Worm (Caenorhabditis elegans) whole organism, young adult: ENCODE measurements around the gene dpf-7.
A peak's percentile ranks its signal among the peaks of the same experiment; 100 is the strongest.

ENCODE experiments used
- B0035.1 ChIP-seq: sonication (generic microtip); optimal IDR thresholded peaks from 2 replicates; lab custom pipeline; 2016; ENCODE audit warnings: missing genetic modification characterization, mild to moderate bottlenecking, missing compliant biosample characterization, missing genotype, missing genetic modification reagents
- B0261.1 ChIP-seq: sonication (generic microtip); optimal IDR thresholded peaks from 2 replicates; lab custom pipeline; 2016; ENCODE audit warnings: mild to moderate bottlenecking, missing genetic modification characterization, moderate library complexity, missing compliant biosample characterization
- C17E4.6 ChIP-seq: fragments of 200-800 bp; sonication (Bioruptor generic); IDR thresholded peaks from 2 replicates; pipeline ENCODE4 v1.3.6; 2022; ENCODE audit warnings: missing genetic modification reagents, missing genetic modification characterization, missing compliant biosample characterization
- F22D6.2 ChIP-seq: sonication (generic microtip); optimal IDR thresholded peaks from 2 replicates; lab custom pipeline; 2016; ENCODE audit warnings: mild to moderate bottlenecking, missing genetic modification characterization, missing compliant biosample characterization
- F33H1.4 ChIP-seq: fragments of 200-800 bp; sonication (Bioruptor generic); IDR thresholded peaks from 2 replicates; pipeline ENCODE4 v1.3.6; 2022; ENCODE audit warnings: missing genetic modification reagents, missing genetic modification characterization, missing compliant biosample characterization
- F57A8.1 ChIP-seq: fragments of 200-800 bp; sonication (Bioruptor generic); optimal IDR thresholded peaks from 2 replicates; lab custom pipeline; 2018; ENCODE audit warnings: mild to moderate bottlenecking, missing genetic modification characterization, moderate library complexity, missing compliant biosample characterization
- F57C9.4 ChIP-seq: sonication (generic microtip); optimal IDR thresholded peaks from 2 replicates; lab custom pipeline; 2017; ENCODE audit warnings: mild to moderate bottlenecking, missing genetic modification characterization, missing compliant biosample characterization
- K12H6.12 ChIP-seq: fragments of 200-800 bp; sonication (Bioruptor generic); optimal IDR thresholded peaks from 2 replicates; lab custom pipeline; 2018; ENCODE audit warnings: mild to moderate bottlenecking, missing genetic modification characterization, missing compliant biosample characterization
- Y67H2A.10 ChIP-seq: fragments of 200-800 bp; sonication (Bioruptor generic); conservative IDR thresholded peaks from 2 replicates; pipeline ENCODE4 v1.3.6; 2022; ENCODE audit warnings: missing genetic modification reagents, missing genetic modification characterization, missing compliant biosample characterization
- ZK185.1 ChIP-seq: sonication (generic microtip); optimal IDR thresholded peaks from 2 replicates; lab custom pipeline; 2016; ENCODE audit warnings: mild to moderate bottlenecking, missing genetic modification characterization, missing compliant biosample characterization; ENCODE audit not compliant: poor library complexity, severe bottlenecking
- attf-5 ChIP-seq: fragments of 200-800 bp; sonication (Bioruptor generic); optimal IDR thresholded peaks from 2 replicates; lab custom pipeline; 2018; ENCODE audit warnings: mild to moderate bottlenecking, missing genetic modification characterization, missing compliant biosample characterization
- cebp-1 ChIP-seq, 2 experiments: fragments of 200-800 bp in 1 of 2; sonication (Bioruptor generic) in 1 of 2; sonication (generic microtip) in 1 of 2; IDR thresholded peaks in 1 of 2; optimal IDR thresholded peaks in 1 of 2; 2 replicates each; pipeline versions ENCODE4 v1.3.6 to Lab custom; 2017 to 2022; ENCODE audit warnings: missing compliant biosample characterization in 2 of 2, missing genetic modification characterization in 2 of 2, mild to moderate bottlenecking in 1 of 2, missing genetic modification reagents in 1 of 2, moderate library complexity in 1 of 2
- cebp-2 ChIP-seq: fragments of 200-800 bp; sonication (Bioruptor generic); IDR thresholded peaks from 2 replicates; pipeline ENCODE4 v1.3.6; 2022; ENCODE audit warnings: missing genetic modification characterization, missing compliant biosample characterization
- ceh-100 ChIP-seq: fragments of 200-800 bp; sonication (Bioruptor generic); IDR thresholded peaks from 2 replicates; pipeline ENCODE4 v1.3.6; 2022; ENCODE audit warnings: missing genetic modification reagents, missing genetic modification characterization, missing compliant biosample characterization
- ceh-40 ChIP-seq: fragments of 200-800 bp; sonication (Bioruptor generic); IDR thresholded peaks from 2 replicates; pipeline ENCODE4 v1.3.6; 2022; ENCODE audit warnings: missing genetic modification characterization, missing compliant biosample characterization
- ceh-79 ChIP-seq: sonication (generic microtip); optimal IDR thresholded peaks from 2 replicates; lab custom pipeline; 2017; ENCODE audit warnings: mild to moderate bottlenecking, missing genetic modification characterization, missing compliant biosample characterization
- ceh-91 ChIP-seq: fragments of 200-800 bp; sonication (Bioruptor generic); IDR thresholded peaks from 2 replicates; pipeline ENCODE4 v1.3.6; 2022; ENCODE audit warnings: missing genetic modification reagents, missing genetic modification characterization, missing compliant biosample characterization
- dox-1 ChIP-seq: fragments of 200-800 bp; sonication (Bioruptor generic); IDR thresholded peaks from 2 replicates; pipeline ENCODE4 v1.3.6; 2022; ENCODE audit warnings: missing genetic modification reagents, missing genetic modification characterization, missing compliant biosample characterization
- dpl-1 ChIP-seq: fragments of 150-350 bp; optimal IDR thresholded peaks from 2 replicates; lab custom pipeline; 2014; ENCODE audit warnings: missing biosample characterization, missing genetic modification reagents, missing genetic modification characterization
- egl-18 ChIP-seq: fragments of 200-800 bp; sonication (Bioruptor generic); IDR thresholded peaks from 2 replicates; pipeline ENCODE4 v1.3.6; 2022; ENCODE audit warnings: missing genetic modification reagents, missing genetic modification characterization, missing compliant biosample characterization
- egl-44 ChIP-seq: fragments of 200-800 bp; sonication (Bioruptor generic); IDR thresholded peaks from 2 replicates; pipeline ENCODE4 v1.3.6; 2022; ENCODE audit warnings: missing genetic modification reagents, missing genetic modification characterization, missing compliant biosample characterization
- ekl-4 ChIP-seq: fragments of 200-800 bp; sonication (Bioruptor generic); IDR thresholded peaks from 2 replicates; pipeline ENCODE4 v1.3.6; 2022; ENCODE audit warnings: missing genetic modification reagents, missing genetic modification characterization, missing compliant biosample characterization
- gei-17 ChIP-seq: fragments of 200-800 bp; sonication (Bioruptor generic); optimal IDR thresholded peaks from 2 replicates; lab custom pipeline; 2018; ENCODE audit warnings: mild to moderate bottlenecking, missing genetic modification characterization, missing compliant biosample characterization
- hlh-12 ChIP-seq: sonication (generic microtip); optimal IDR thresholded peaks from 2 replicates; lab custom pipeline; 2016; ENCODE audit warnings: missing genetic modification characterization, missing compliant biosample characterization
- hlh-26 ChIP-seq: fragments of 200-800 bp; sonication (Bioruptor generic); conservative IDR thresholded peaks from 2 replicates; pipeline ENCODE4 v1.3.6; 2022; ENCODE audit warnings: missing genetic modification reagents, missing genetic modification characterization, missing compliant biosample characterization
- hmg-1.2 ChIP-seq: fragments of 200-800 bp; sonication (Bioruptor generic); IDR thresholded peaks from 2 replicates; pipeline ENCODE4 v1.3.6; 2022; ENCODE audit warnings: missing genetic modification reagents, missing genetic modification characterization, missing compliant biosample characterization
- lin-40 ChIP-seq: sonication (generic microtip); optimal IDR thresholded peaks from 2 replicates; lab custom pipeline; 2016; ENCODE audit warnings: missing genetic modification characterization, mild to moderate bottlenecking, missing compliant biosample characterization, missing genotype, missing genetic modification reagents
- lir-1 ChIP-seq: fragments of 200-800 bp; sonication (Bioruptor generic); conservative IDR thresholded peaks from 2 replicates; pipeline ENCODE4 v1.3.6; 2022; ENCODE audit warnings: missing genetic modification reagents, missing genetic modification characterization, missing compliant biosample characterization
- lsy-27 ChIP-seq: sonication (generic microtip); optimal IDR thresholded peaks from 2 replicates; lab custom pipeline; 2017; ENCODE audit warnings: missing genetic modification characterization, mild to moderate bottlenecking, missing compliant biosample characterization, antibody characterized with exemption, missing genotype, borderline replicate concordance; ENCODE audit not compliant: insufficient read depth
- madf-3 ChIP-seq: fragments of 200-800 bp; sonication (Bioruptor generic); IDR thresholded peaks from 2 replicates; pipeline ENCODE4 v1.3.6; 2022; ENCODE audit warnings: missing genetic modification reagents, missing genetic modification characterization, missing compliant biosample characterization
- mel-28 ChIP-seq: sonication (generic microtip); optimal IDR thresholded peaks from 2 replicates; lab custom pipeline; 2016; ENCODE audit warnings: borderline replicate concordance, mild to moderate bottlenecking, missing genetic modification characterization, missing compliant biosample characterization
- nfyb-1 ChIP-seq: fragments of 200-800 bp; sonication (Bioruptor generic); IDR thresholded peaks from 2 replicates; pipeline ENCODE4 v1.3.6; 2022; ENCODE audit warnings: missing genetic modification reagents, missing genetic modification characterization, missing compliant biosample characterization
- nhr-27 ChIP-seq: fragments of 200-800 bp; sonication (Bioruptor generic); optimal IDR thresholded peaks from 2 replicates; lab custom pipeline; 2018; ENCODE audit warnings: mild to moderate bottlenecking, missing genetic modification characterization, moderate library complexity, missing compliant biosample characterization
- nhr-80 ChIP-seq: sonication (generic microtip); optimal IDR thresholded peaks from 2 replicates; lab custom pipeline; 2016; ENCODE audit warnings: missing genetic modification characterization, missing compliant biosample characterization
- rec-8 ChIP-seq, 2 experiments: sonication (generic microtip); optimal IDR thresholded peaks; 2 replicates each; lab custom pipeline; 2016; ENCODE audit warnings: mild to moderate bottlenecking in 2 of 2, missing genetic modification characterization in 2 of 2, missing genetic modification reagents in 2 of 2, missing genotype in 2 of 2, missing biosample characterization in 1 of 2, missing compliant biosample characterization in 1 of 2, moderate library complexity in 1 of 2
- rpc-1 ChIP-seq, 2 experiments: fragments of 150-350 bp in 1 of 2; sonication (generic microtip) in 1 of 2; optimal IDR thresholded peaks; 2 replicates each; lab custom pipeline; 2014 to 2018; ENCODE audit warnings: missing biosample characterization in 1 of 2, missing genetic modification characterization in 1 of 2, missing genetic modification reagents in 1 of 2, missing genotype in 1 of 2
- sea-2 ChIP-seq: fragments of 200-800 bp; sonication (Bioruptor generic); IDR thresholded peaks from 2 replicates; pipeline ENCODE4 v1.3.6; 2022; ENCODE audit warnings: missing genetic modification characterization, missing compliant biosample characterization
- snpc-1.1 ChIP-seq: sonication (generic microtip); optimal IDR thresholded peaks from 2 replicates; lab custom pipeline; 2017; ENCODE audit warnings: missing genetic modification characterization, mild to moderate bottlenecking, missing compliant biosample characterization, antibody characterized with exemption, moderate library complexity, missing genotype, missing genetic modification reagents; ENCODE audit not compliant: insufficient read depth
- tbp1 ChIP-seq: fragments of 200-800 bp; sonication (Bioruptor generic); optimal IDR thresholded peaks from 2 replicates; lab custom pipeline; 2018; ENCODE audit warnings: mild to moderate bottlenecking, missing genetic modification characterization, missing compliant biosample characterization
- tbx-9 ChIP-seq: sonication (generic microtip); optimal IDR thresholded peaks from 2 replicates; lab custom pipeline; 2016; ENCODE audit warnings: borderline replicate concordance, missing genetic modification characterization, inconsistent platforms, missing compliant biosample characterization
- unc-130 ChIP-seq: sonication (generic microtip); optimal IDR thresholded peaks from 2 replicates; lab custom pipeline; 2016; ENCODE audit warnings: missing genetic modification reagents, missing genetic modification characterization, missing compliant biosample characterization
- unc-62 ChIP-seq: fragments of 150-350 bp; optimal IDR thresholded peaks from 2 replicates; lab custom pipeline; 2014; ENCODE audit warnings: missing biosample characterization, missing genetic modification reagents, missing genetic modification characterization
- xnd-1 ChIP-seq: sonication (generic microtip); optimal IDR thresholded peaks from 2 replicates; lab custom pipeline; 2016; ENCODE audit warnings: missing genotype, missing genetic modification reagents, missing genetic modification characterization, missing compliant biosample characterization
- ztf-18 ChIP-seq: sonication (generic microtip); optimal IDR thresholded peaks from 2 replicates; lab custom pipeline; 2016; ENCODE audit warnings: missing genotype, mild to moderate bottlenecking, missing genetic modification characterization, missing compliant biosample characterization
- ztf-25 ChIP-seq: fragments of 200-800 bp; sonication (Bioruptor generic); IDR thresholded peaks from 2 replicates; pipeline ENCODE4 v1.3.6; 2022; ENCODE audit warnings: missing genetic modification reagents, missing genetic modification characterization, missing compliant biosample characterization
- ztf-26 ChIP-seq: sonication (generic microtip); optimal IDR thresholded peaks from 2 replicates; lab custom pipeline; 2017; ENCODE audit warnings: missing genetic modification characterization, missing compliant biosample characterization

Gene dpf-7

DNA sequence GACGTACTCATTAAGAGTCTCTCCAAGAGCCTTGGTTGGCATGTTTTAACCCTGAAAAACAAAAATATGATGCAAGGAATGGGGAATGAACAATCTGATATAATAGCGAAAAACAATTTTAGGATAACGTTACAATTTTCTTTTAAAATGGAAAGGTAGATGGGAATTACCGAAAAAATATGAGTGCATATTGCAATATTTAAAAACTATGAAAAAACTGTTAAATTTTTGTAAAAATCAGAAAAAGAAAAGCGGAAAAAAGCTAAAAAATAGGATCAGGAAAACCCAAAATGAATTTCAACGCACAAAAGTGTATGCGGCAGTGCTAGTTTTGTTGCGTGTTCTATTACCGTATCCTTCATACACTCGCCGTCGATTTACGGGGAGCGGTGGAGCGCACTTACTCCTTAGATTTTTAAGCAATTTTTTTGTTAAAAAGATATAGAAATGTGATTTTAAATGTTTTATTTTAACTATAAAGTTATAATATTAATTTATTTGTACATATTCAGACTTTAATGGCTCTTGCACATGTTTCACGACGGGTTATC lies 52.6 kb downstream of the dpf-7 start, which contains the start of the genes rpl-20 and Y17G9B.5 (continued):
- TF ChIP-seq nfyb-1 (GFP tag; lab: Robert Waterston, UW), result peak; percentile 99
- TF ChIP-seq lin-40 (tag; lab: Kevin White, UChicago), result peak; percentile 99
- peak; percentile 96 for TF ChIP-seq dpl-1 (GFP tag; lab: Kevin White, UChicago)
- peak; percentile 98 for TF ChIP-seq egl-18 (GFP tag; lab: Robert Waterston, UW)
- TF ChIP-seq unc-62 (GFP tag; lab: Kevin White, UChicago), result peak; percentile 32
- peak; percentile 99 for TF ChIP-seq ekl-4 (GFP tag; lab: Robert Waterston, UW)
- TF ChIP-seq rec-8 (tag; optimal IDR thresholded peaks at IDR 0.05; lab: Kevin White, UChicago), result peak; percentile 79 to 81
- TF ChIP-seq sea-2, result peak; percentile 91
- TF ChIP-seq hlh-12 (tag; lab: Kevin White, UChicago), result no peak
- peak; percentile 97 for TF ChIP-seq F57C9.4
- peak; percentile 96 for TF ChIP-seq nhr-27 (tag; lab: Kevin White, UChicago)
- TF ChIP-seq ceh-100, result peak; percentile 94
- peak; percentile 95 for TF ChIP-seq ztf-18 (tag; lab: Kevin White, UChicago)
- TF ChIP-seq xnd-1 (tag; lab: Kevin White, UChicago), result peak; percentile 92
- TF ChIP-seq tbp1 (GFP tag; lab: Kevin White, UChicago), result peak; percentile 84
- peak; percentile 98 for TF ChIP-seq F33H1.4 (GFP tag; lab: Robert Waterston, UW)
- TF ChIP-seq B0261.1, result peak; percentile 47
- TF ChIP-seq lsy-27 (tag; lab: Kevin White, UChicago), result peak; percentile 71
- TF ChIP-seq ztf-26 (tag; lab: Kevin White, UChicago), result peak; percentile 100
- peak; percentile 92 for TF ChIP-seq snpc-1.1
- TF ChIP-seq Y67H2A.10, result peak; percentile 96
- peak; percentile 99 for TF ChIP-seq ceh-91 (GFP tag; lab: Robert Waterston, UW)
- peak; percentile 99 for TF ChIP-seq K12H6.12 (tag; lab: Kevin White, UChicago)
- TF ChIP-seq nhr-80, result peak; percentile 99
- TF ChIP-seq F22D6.2 (tag; lab: Kevin White, UChicago), result peak; percentile 96
- TF ChIP-seq ZK185.1 (tag; lab: Kevin White, UChicago), result peak; percentile 99
- TF ChIP-seq ceh-40 (GFP tag; lab: Robert Waterston, UW), result peak; percentile 92
- peak; percentile 98 for TF ChIP-seq egl-44
- peak; percentile 94 for TF ChIP-seq gei-17 (GFP tag; lab: Kevin White, UChicago)
- peak; percentile 98 for TF ChIP-seq cebp-2
- peak; percentile 99 for TF ChIP-seq lir-1
- peak; percentile 96 for TF ChIP-seq B0035.1 (tag; lab: Kevin White, UChicago)
- peak; percentile 100 for TF ChIP-seq attf-5 (GFP tag; lab: Kevin White, UChicago)
- TF ChIP-seq hlh-26 (GFP tag; lab: Robert Waterston, UW), result no peak
- TF ChIP-seq dox-1 (GFP tag; lab: Robert Waterston, UW), result peak; percentile 100
- peak; percentile 90 for TF ChIP-seq ceh-79 (tag; lab: Kevin White, UChicago)
- TF ChIP-seq cebp-1 (GFP tag; IDR thresholded peaks at IDR 0.05; lab: Robert Waterston, UW), result peak; percentile 93
- TF ChIP-seq cebp-1 (tag; optimal IDR thresholded peaks at IDR 0.05; lab: Kevin White, UChicago), result peak; percentile 99
- peak; percentile 99 for TF ChIP-seq C17E4.6
- TF ChIP-seq ztf-25 (GFP tag; lab: Robert Waterston, UW), result peak; percentile 88
- peak; percentile 90 for TF ChIP-seq mel-28 (tag; lab: Kevin White, UChicago)
- TF ChIP-seq hmg-1.2 (GFP tag; lab: Robert Waterston, UW), result peak; percentile 97
- TF ChIP-seq tbx-9 (tag; lab: Kevin White, UChicago), result peak; percentile 42
- peak; percentile 99 for TF ChIP-seq madf-3 (GFP tag; lab: Robert Waterston, UW)
- TF ChIP-seq F57A8.1 (GFP tag; lab: Kevin White, UChicago), result peak; percentile 84
- TF ChIP-seq unc-130, result peak; percentile 98
- TF ChIP-seq rpc-1 (optimal IDR thresholded peaks at IDR 0.05; lab: Kevin White, UChicago), result peak; percentile 45
- peak; percentile 14 for TF ChIP-seq rpc-1 (tag; optimal IDR thresholded peaks at IDR 0.05; lab: Kevin White, UChicago)
